Fruit fly (Drosophila melanogaster) whole organism, embryonic: ENCODE results near the gene CG13306.

Experiments used
- Antp ChIP-seq: fragments of 200-800 bp; sonication (Bioruptor generic); optimal IDR thresholded peaks from 3 replicates; lab custom pipeline; 2016; ENCODE audit warnings: missing biosample characterization, missing genetic modification characterization
- Atf6 ChIP-seq: fragments of 200-800 bp; sonication (Bioruptor generic); IDR thresholded peaks from 2 replicates; pipeline ENCODE4 v1.3.6; 2022; ENCODE audit warnings: missing biosample characterization, missing genetic modification characterization
- Bgb ChIP-seq: fragments of 200-800 bp; sonication (Bioruptor generic); IDR thresholded peaks from 2 replicates; pipeline ENCODE4 v1.3.6; 2022; ENCODE audit warnings: missing biosample characterization, missing genetic modification characterization; ENCODE audit not compliant: partially characterized antibody
- CG10209 ChIP-seq: fragments of 200-800 bp; sonication (Bioruptor generic); optimal IDR thresholded peaks from 3 replicates; lab custom pipeline; 2017; ENCODE audit warnings: missing biosample characterization, mild to moderate bottlenecking, missing genetic modification characterization, missing genetic modification reagents
- CG11247 ChIP-seq: fragments of 200-800 bp; sonication (Bioruptor generic); IDR thresholded peaks from 2 replicates; pipeline ENCODE4 v1.3.6; 2022; ENCODE audit warnings: missing biosample characterization, missing genetic modification characterization
- CG11696 ChIP-seq: fragments of 200-800 bp; sonication (Bioruptor generic); IDR thresholded peaks from 2 replicates; pipeline ENCODE4 v1.3.6; 2022; ENCODE audit warnings: missing biosample characterization, missing genetic modification characterization
- CG12219 ChIP-seq: fragments of 200-800 bp; sonication (Bioruptor generic); optimal IDR thresholded peaks from 3 replicates; lab custom pipeline; 2018; ENCODE audit warnings: missing biosample characterization, mild to moderate bottlenecking, missing genetic modification characterization
- CG1233 ChIP-seq: fragments of 200-800 bp; sonication (Bioruptor generic); optimal IDR thresholded peaks from 4 replicates; lab custom pipeline; 2018; ENCODE audit warnings: missing biosample characterization, mild to moderate bottlenecking, missing genetic modification characterization
- CG12391 ChIP-seq: fragments of 200-800 bp; sonication (Bioruptor generic); optimal IDR thresholded peaks from 3 replicates; lab custom pipeline; 2018; ENCODE audit warnings: missing biosample characterization, mild to moderate bottlenecking, missing genetic modification characterization, moderate library complexity
- CG15073 ChIP-seq: fragments of 200-800 bp; sonication (Bioruptor generic); optimal IDR thresholded peaks from 2 replicates; lab custom pipeline; 2016; ENCODE audit warnings: missing biosample characterization, missing genetic modification characterization
- CG15514 ChIP-seq: fragments of 200-800 bp; sonication (Bioruptor generic); optimal IDR thresholded peaks from 3 replicates; lab custom pipeline; 2017; ENCODE audit warnings: missing biosample characterization, missing genetic modification characterization, mild to moderate bottlenecking, moderate library complexity, missing genetic modification reagents
- CG1647 ChIP-seq: fragments of 200-800 bp; sonication (Bioruptor generic); optimal IDR thresholded peaks from 3 replicates; lab custom pipeline; 2016; ENCODE audit warnings: missing biosample characterization, missing genetic modification characterization
- CG17568 ChIP-seq: fragments of 200-800 bp; sonication (Bioruptor generic); optimal IDR thresholded peaks from 2 replicates; lab custom pipeline; 2018; ENCODE audit warnings: missing biosample characterization, mild to moderate bottlenecking, missing genetic modification characterization, moderate library complexity
- CG18262 ChIP-seq: fragments of 200-800 bp; optimal IDR thresholded peaks from 3 replicates; lab custom pipeline; 2019; ENCODE audit warnings: missing biosample characterization, mild to moderate bottlenecking, missing genetic modification characterization, moderate library complexity
- CG18599 ChIP-seq: fragments of 200-800 bp; sonication (Bioruptor generic); optimal IDR thresholded peaks from 3 replicates; lab custom pipeline; 2017; ENCODE audit warnings: missing biosample characterization, missing genetic modification characterization, mild to moderate bottlenecking, moderate library complexity, missing genetic modification reagents
- CG33557 ChIP-seq: fragments of 200-800 bp; sonication (Bioruptor generic); optimal IDR thresholded peaks from 2 replicates; lab custom pipeline; 2019; ENCODE audit warnings: missing biosample characterization, mild to moderate bottlenecking, missing genetic modification characterization, moderate library complexity
- CG3407 ChIP-seq: fragments of 200-800 bp; sonication (Bioruptor generic); optimal IDR thresholded peaks from 2 replicates; lab custom pipeline; 2018; ENCODE audit warnings: missing biosample characterization, mild to moderate bottlenecking, missing genetic modification characterization
- CG3847 ChIP-seq: fragments of 200-800 bp; sonication (Bioruptor generic); IDR thresholded peaks from 2 replicates; pipeline ENCODE4 v1.3.6; 2022; ENCODE audit warnings: missing biosample characterization, missing genetic modification characterization
- CG6791 ChIP-seq: fragments of 200-800 bp; sonication (Bioruptor generic); IDR thresholded peaks from 3 replicates; pipeline ENCODE4 v1.3.6; 2022; ENCODE audit warnings: missing biosample characterization, missing genetic modification characterization; ENCODE audit not compliant: partially characterized antibody
- CG7556 ChIP-seq: fragments of 200-800 bp; sonication (Bioruptor generic); optimal IDR thresholded peaks from 2 replicates; lab custom pipeline; 2017; ENCODE audit warnings: missing biosample characterization, mild to moderate bottlenecking, missing genetic modification characterization
- CG7745 ChIP-seq: fragments of 200-800 bp; sonication (Bioruptor generic); optimal IDR thresholded peaks from 2 replicates; lab custom pipeline; 2018; ENCODE audit warnings: missing biosample characterization, mild to moderate bottlenecking, missing genetic modification characterization, moderate library complexity
- CG8388 ChIP-seq: fragments of 200-800 bp; sonication (Bioruptor generic); optimal IDR thresholded peaks from 2 replicates; lab custom pipeline; 2019; ENCODE audit warnings: missing biosample characterization, mild to moderate bottlenecking, missing genetic modification characterization, moderate library complexity
- CG9215 ChIP-seq: fragments of 200-800 bp; sonication (Bioruptor generic); IDR thresholded peaks from 2 replicates; pipeline ENCODE4 v1.3.6; 2022; ENCODE audit warnings: missing biosample characterization, missing genetic modification characterization
- Ets65A ChIP-seq: fragments of 200-800 bp; sonication (Bioruptor generic); peaks from one replicate; lab custom pipeline; 2016; ENCODE audit warnings: missing biosample characterization, missing genetic modification characterization
- Max ChIP-seq: fragments of 200-800 bp; sonication (Bioruptor generic); optimal IDR thresholded peaks from 2 replicates; lab custom pipeline; 2016; ENCODE audit warnings: missing biosample characterization, mild to moderate bottlenecking, missing genetic modification characterization
- Med ChIP-seq: fragments of 200-800 bp; sonication (Bioruptor generic); peaks from one replicate; lab custom pipeline; 2016; ENCODE audit warnings: missing biosample characterization, missing genetic modification characterization, mild to moderate bottlenecking, inconsistent platforms, moderate library complexity
- Meics ChIP-seq: fragments of 200-800 bp; sonication (Bioruptor generic); optimal IDR thresholded peaks from 2 replicates; lab custom pipeline; 2017; ENCODE audit warnings: missing biosample characterization, mild to moderate bottlenecking, missing genetic modification characterization
- NK7.1 ChIP-seq: fragments of 200-800 bp; sonication (Bioruptor generic); optimal IDR thresholded peaks from 3 replicates; lab custom pipeline; 2016; ENCODE audit warnings: missing biosample characterization, missing genetic modification characterization
- Nf-YC ChIP-seq: fragments of 200-800 bp; optimal IDR thresholded peaks from 3 replicates; lab custom pipeline; 2019; ENCODE audit warnings: missing biosample characterization, mild to moderate bottlenecking, missing genetic modification characterization, moderate library complexity
- Oaz ChIP-seq: fragments of 200-800 bp; sonication (Bioruptor generic); IDR thresholded peaks from 2 replicates; pipeline ENCODE4 v1.3.6; 2022; ENCODE audit warnings: missing biosample characterization, missing genetic modification characterization
- Poxn ChIP-seq: fragments of 200-800 bp; sonication (Bioruptor generic); IDR thresholded peaks from 2 replicates; pipeline ENCODE4 v1.3.6; 2022; ENCODE audit warnings: missing biosample characterization, missing genetic modification characterization
- Sry-δ ChIP-seq: fragments of 200-800 bp; sonication (Bioruptor generic); optimal IDR thresholded peaks from 2 replicates; lab custom pipeline; 2016; ENCODE audit warnings: missing biosample characterization, missing genetic modification characterization
- YL-1 ChIP-seq: fragments of 200-800 bp; sonication (Bioruptor generic); optimal IDR thresholded peaks from 3 replicates; lab custom pipeline; 2017; ENCODE audit warnings: missing biosample characterization, mild to moderate bottlenecking, missing genetic modification characterization
- aop ChIP-seq: fragments of 200-800 bp; sonication (Bioruptor generic); IDR thresholded peaks from 2 replicates; pipeline ENCODE4 v1.3.6; 2022; ENCODE audit warnings: missing biosample characterization, missing genetic modification characterization
- ase ChIP-seq: fragments of 200-800 bp; sonication (Bioruptor generic); IDR thresholded peaks from 3 replicates; pipeline ENCODE4 v1.3.6; 2022; ENCODE audit warnings: missing biosample characterization, missing genetic modification characterization
- crol ChIP-seq: fragments of 200-800 bp; sonication (Bioruptor generic); IDR thresholded peaks from 2 replicates; pipeline ENCODE4 v1.3.6; 2022; ENCODE audit warnings: missing biosample characterization, missing genetic modification characterization
- dan ChIP-seq: fragments of 200-800 bp; sonication (Bioruptor generic); IDR thresholded peaks from 2 replicates; pipeline ENCODE4 v1.3.6; 2022; ENCODE audit warnings: missing biosample characterization, missing genetic modification characterization
- eyg ChIP-seq: fragments of 200-800 bp; sonication (Bioruptor generic); optimal IDR thresholded peaks from 3 replicates; lab custom pipeline; 2016; ENCODE audit warnings: missing biosample characterization, missing genetic modification characterization
- fd64A ChIP-seq: fragments of 200-800 bp; sonication (Bioruptor generic); optimal IDR thresholded peaks from 3 replicates; lab custom pipeline; 2018; ENCODE audit warnings: missing biosample characterization, mild to moderate bottlenecking, missing genetic modification characterization
- fru ChIP-seq: fragments of >200 bp; optimal IDR thresholded peaks from 2 replicates; lab custom pipeline; 2017
- gce ChIP-seq: fragments of 200-800 bp; sonication (Bioruptor generic); IDR thresholded peaks from 3 replicates; pipeline ENCODE4 v1.3.6; 2022; ENCODE audit warnings: missing biosample characterization, missing genetic modification characterization
- grn ChIP-seq: fragments of 200-800 bp; sonication (Bioruptor generic); optimal IDR thresholded peaks from 3 replicates; lab custom pipeline; 2017; ENCODE audit warnings: missing biosample characterization, missing genetic modification characterization
- lmd ChIP-seq: fragments of 200-800 bp; sonication (Bioruptor generic); IDR thresholded peaks from 2 replicates; pipeline ENCODE4 v1.3.6; 2022; ENCODE audit warnings: missing biosample characterization, missing genetic modification characterization
- mirr ChIP-seq: fragments of 200-800 bp; sonication (Bioruptor generic); optimal IDR thresholded peaks from 3 replicates; lab custom pipeline; 2018; ENCODE audit warnings: missing biosample characterization, mild to moderate bottlenecking, missing genetic modification characterization
- org-1 ChIP-seq: fragments of 200-800 bp; sonication (Bioruptor generic); optimal IDR thresholded peaks from 2 replicates; lab custom pipeline; 2017; ENCODE audit warnings: missing biosample characterization, missing genetic modification characterization
- rib ChIP-seq: fragments of 200-800 bp; sonication (Bioruptor generic); IDR thresholded peaks from 2 replicates; pipeline ENCODE4 v1.3.6; 2022; ENCODE audit warnings: missing biosample characterization, missing genetic modification characterization
- salm ChIP-seq: fragments of 200-800 bp; sonication (Bioruptor generic); optimal IDR thresholded peaks from 2 replicates; lab custom pipeline; 2018; ENCODE audit warnings: missing biosample characterization, mild to moderate bottlenecking, missing genetic modification characterization
- sim ChIP-seq: fragments of 200-800 bp; sonication (Bioruptor generic); IDR thresholded peaks from 2 replicates; pipeline ENCODE4 v1.3.6; 2022; ENCODE audit warnings: missing biosample characterization, missing genetic modification characterization
- sr ChIP-seq: fragments of 200-800 bp; sonication (Bioruptor generic); IDR thresholded peaks from 3 replicates; pipeline ENCODE4 v1.3.6; 2022; ENCODE audit warnings: missing biosample characterization, missing genetic modification characterization
- trem ChIP-seq: fragments of 200-800 bp; optimal IDR thresholded peaks from 3 replicates; lab custom pipeline; 2019; ENCODE audit warnings: missing biosample characterization, mild to moderate bottlenecking, missing genetic modification characterization, moderate library complexity
- trh ChIP-seq: fragments of 200-800 bp; sonication (Bioruptor generic); optimal IDR thresholded peaks from 2 replicates; lab custom pipeline; 2016; ENCODE audit warnings: missing biosample characterization, missing genetic modification characterization
- usp ChIP-seq: fragments of >200 bp; optimal IDR thresholded peaks from 2 replicates; lab custom pipeline; 2017; ENCODE audit warnings: missing biosample characterization, missing genetic modification characterization

The CG13306 gene

DNA sequence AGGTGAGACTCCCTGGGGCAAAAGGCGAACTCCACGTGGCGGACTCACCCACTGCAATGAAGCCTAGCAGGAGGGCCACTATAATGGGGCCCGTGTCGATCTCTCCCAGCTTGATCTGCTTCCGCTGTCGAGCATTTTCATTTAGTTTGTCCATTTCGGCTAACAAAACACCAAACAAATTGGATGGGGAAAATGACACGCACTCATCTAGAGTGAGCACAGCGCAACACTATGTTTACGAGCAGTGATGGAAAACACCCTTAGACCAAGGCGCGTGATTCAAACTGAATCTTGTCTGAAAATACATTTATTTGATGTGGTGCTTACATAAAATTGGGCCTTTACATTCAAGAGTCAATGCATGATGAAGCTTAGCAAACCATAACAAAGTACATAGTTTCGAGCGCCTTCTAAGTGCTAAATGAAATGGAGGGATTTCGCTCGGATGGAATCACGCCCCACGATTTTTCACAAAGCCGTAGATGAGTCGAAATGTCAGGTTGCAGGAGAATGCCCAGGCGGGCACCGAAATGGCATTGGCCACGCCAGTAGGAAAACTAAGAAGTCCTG is 29.5 kb downstream of the CG13306 start, which contains the start of gene SrpRbeta (continued):
- no peak for TF ChIP-seq Atf6
- TF ChIP-seq Sry-δ (GFP tag; lab: Kevin White, UChicago): peak; percentile 23
- no peak for TF ChIP-seq rib (GFP tag; lab: Robert Waterston, UW)
- TF ChIP-seq CG9215 (GFP tag; lab: Robert Waterston, UW): no peak
- no peak for TF ChIP-seq CG33557 (GFP tag; lab: Kevin White, UChicago)
- TF ChIP-seq CG1647: peak; percentile 6
- peak; percentile 6 for TF ChIP-seq CG10209
- peak; percentile 43 for TF ChIP-seq mirr
- TF ChIP-seq usp (GFP tag; lab: Kevin White, UChicago): no peak
- TF ChIP-seq CG15073 (GFP tag; lab: Kevin White, UChicago): no peak
- TF ChIP-seq CG11247: peak; percentile 17; the same call in 1 of the 2 replicates
- TF ChIP-seq dan (GFP tag; lab: Robert Waterston, UW): no peak
- TF ChIP-seq CG7745 (tag; lab: Kevin White, UChicago): no peak
- TF ChIP-seq CG18262 (tag; lab: Kevin White, UChicago): no peak
- peak; percentile 87 for TF ChIP-seq YL-1 (GFP tag; lab: Kevin White, UChicago)
- peak; percentile 17 for TF ChIP-seq Meics
- TF ChIP-seq grn: no peak
- TF ChIP-seq Poxn (GFP tag; lab: Robert Waterston, UW): no peak
- no peak for TF ChIP-seq sim (GFP tag; lab: Robert Waterston, UW)
- TF ChIP-seq CG3847 (GFP tag; lab: Robert Waterston, UW): peak; percentile 42; the same call in 1 of the 2 replicates
- no peak for TF ChIP-seq CG17568 (GFP tag; lab: Kevin White, UChicago)
- TF ChIP-seq lmd: no peak
- no peak for TF ChIP-seq CG8388
- TF ChIP-seq CG6791: 0 out of 3 replicates have a peak, but pooled peaks have one; percentile 18
- peak; percentile 24 for TF ChIP-seq CG18599
- no peak for TF ChIP-seq CG3407 (GFP tag; lab: Kevin White, UChicago)
- TF ChIP-seq Antp (GFP tag; lab: Kevin White, UChicago): peak; percentile 23
- TF ChIP-seq aop (GFP tag; lab: Robert Waterston, UW): no peak
- TF ChIP-seq crol (GFP tag; lab: Robert Waterston, UW): no peak
- TF ChIP-seq org-1 (GFP tag; lab: Kevin White, UChicago): peak; percentile 24
- TF ChIP-seq Ets65A: peak; percentile 94
- TF ChIP-seq trem (tag; lab: Kevin White, UChicago): peak; percentile 75
- TF ChIP-seq fd64A: no peak
- TF ChIP-seq sr (GFP tag; lab: Robert Waterston, UW): no peak
- no peak for TF ChIP-seq Bgb (GFP tag; lab: Robert Waterston, UW)
- no peak for TF ChIP-seq CG11696 (GFP tag; lab: Robert Waterston, UW)
- TF ChIP-seq fru (lab: Kevin White, UChicago): no peak
- no peak for TF ChIP-seq gce (GFP tag; lab: Robert Waterston, UW)
- TF ChIP-seq ase (GFP tag; lab: Robert Waterston, UW): no peak
- TF ChIP-seq CG12391 (tag; lab: Kevin White, UChicago): no peak
- no peak for TF ChIP-seq CG12219 (GFP tag; lab: Kevin White, UChicago)
- TF ChIP-seq Oaz: no peak
- TF ChIP-seq Med (GFP tag; lab: Kevin White, UChicago): peak; percentile 92
- no peak for TF ChIP-seq CG1233 (GFP tag; lab: Kevin White, UChicago)
- TF ChIP-seq trh (GFP tag; lab: Kevin White, UChicago): no peak
- no peak for TF ChIP-seq salm (tag; lab: Kevin White, UChicago)
- no peak for TF ChIP-seq CG7556 (GFP tag; lab: Kevin White, UChicago)
- TF ChIP-seq NK7.1 (GFP tag; lab: Kevin White, UChicago): no peak
- peak; percentile 52 for TF ChIP-seq CG15514 (GFP tag; lab: Kevin White, UChicago)
- TF ChIP-seq eyg: no peak
- peak; percentile 26 for TF ChIP-seq Max (GFP tag; lab: Kevin White, UChicago)
- TF ChIP-seq Nf-YC (tag; lab: Kevin White, UChicago): peak; percentile 1
